Worm (Caenorhabditis elegans) whole organism, early embryonic: ENCODE measurements around the gene sun-1.

Source experiments
- B0310.2 ChIP-seq: sonication (generic microtip); optimal IDR thresholded peaks from 2 replicates; lab custom pipeline; 2016; ENCODE audit warnings: mild to moderate bottlenecking, missing genetic modification characterization, missing compliant biosample characterization
- F13C5.2 ChIP-seq: sonication (generic microtip); optimal IDR thresholded peaks from 2 replicates; lab custom pipeline; 2017; ENCODE audit warnings: mild to moderate bottlenecking, missing genetic modification characterization, inconsistent platforms, missing compliant biosample characterization
- aly-1 ChIP-seq: sonication (generic microtip); optimal IDR thresholded peaks from 2 replicates; lab custom pipeline; 2016; ENCODE audit warnings: missing genetic modification characterization, missing compliant biosample characterization
- ama-1 ChIP-seq: fragments of 150-350 bp; optimal IDR thresholded peaks from 2 replicates; lab custom pipeline; 2014
- ceh-13 ChIP-seq: fragments of 200-800 bp; sonication (Bioruptor generic); optimal IDR thresholded peaks from 2 replicates; lab custom pipeline; 2018; ENCODE audit warnings: mild to moderate bottlenecking, missing genetic modification characterization, missing compliant biosample characterization
- ceh-36 ChIP-seq: sonication (generic microtip); optimal IDR thresholded peaks from 2 replicates; lab custom pipeline; 2016; ENCODE audit warnings: missing genetic modification characterization, inconsistent platforms, missing compliant biosample characterization
- flt-1 ChIP-seq: fragments of 200-800 bp; sonication (Bioruptor generic); IDR thresholded peaks from 2 replicates; pipeline ENCODE4 v1.3.6; 2022; ENCODE audit warnings: missing genetic modification characterization, missing compliant biosample characterization
- hmbx-1 ChIP-seq: sonication (generic microtip); optimal IDR thresholded peaks from 2 replicates; lab custom pipeline; 2016; ENCODE audit warnings: mild to moderate bottlenecking, missing genetic modification characterization, missing compliant biosample characterization
- hmg-4 ChIP-seq: fragments of 200-800 bp; sonication (Bioruptor generic); optimal IDR thresholded peaks from 2 replicates; lab custom pipeline; 2018; ENCODE audit warnings: mild to moderate bottlenecking, missing genetic modification characterization, missing compliant biosample characterization
- hnd-1 ChIP-seq: sonication (generic microtip); optimal IDR thresholded peaks from 2 replicates; lab custom pipeline; 2016; ENCODE audit warnings: missing genetic modification characterization, missing compliant biosample characterization
- pes-1 ChIP-seq: fragments of 200-800 bp; sonication (Bioruptor generic); IDR thresholded peaks from 2 replicates; pipeline ENCODE4 v1.3.6; 2022; ENCODE audit warnings: missing genetic modification reagents, missing genetic modification characterization, missing compliant biosample characterization
- tbx-11 ChIP-seq: fragments of 200-800 bp; sonication (Bioruptor generic); IDR thresholded peaks from 2 replicates; pipeline ENCODE4 v1.3.6; 2022; ENCODE audit warnings: missing genetic modification characterization, missing compliant biosample characterization
- tbx-37 ChIP-seq: fragments of 200-800 bp; sonication (Bioruptor generic); conservative IDR thresholded peaks from 2 replicates; pipeline ENCODE4 v1.3.6; 2022; ENCODE audit warnings: missing genetic modification reagents, missing genetic modification characterization, missing compliant biosample characterization
- tra-4 ChIP-seq: sonication (generic microtip); optimal IDR thresholded peaks from 2 replicates; lab custom pipeline; 2017; ENCODE audit warnings: missing genetic modification characterization, missing compliant biosample characterization

- TF ChIP-seq ceh-13: no peak
- TF ChIP-seq ama-1: no peak
- no peak for TF ChIP-seq B0310.2 (tag; lab: Kevin White, UChicago)
- TF ChIP-seq hnd-1 (tag; lab: Kevin White, UChicago): no peak
- no peak for TF ChIP-seq tbx-11 (GFP tag; lab: Robert Waterston, UW)
- no peak for TF ChIP-seq hmg-4
- TF ChIP-seq ceh-36: no peak
- no peak for TF ChIP-seq tbx-37 (GFP tag; lab: Robert Waterston, UW)
- no peak for TF ChIP-seq tra-4 (tag; lab: Kevin White, UChicago)
- no peak for TF ChIP-seq aly-1 (tag; lab: Kevin White, UChicago)
- TF ChIP-seq flt-1 (GFP tag; lab: Robert Waterston, UW): no peak
- TF ChIP-seq hmbx-1 (tag; lab: Kevin White, UChicago): no peak
- no peak for TF ChIP-seq F13C5.2 (tag; lab: Kevin White, UChicago)
- TF ChIP-seq pes-1 (GFP tag; lab: Robert Waterston, UW): no peak
Observed at ce11 chrV:13185384-13185783, 8.0 kb downstream of the sun-1 start, which contains the start of gene sri-6.
